Fruit fly (Drosophila melanogaster) whole organism, prepupa: ENCODE results near the gene CG9467.

ENCODE experiments used
- Blimp-1 ChIP-seq: fragments of 200-800 bp; sonication (Bioruptor generic); optimal IDR thresholded peaks from 3 replicates; lab custom pipeline; 2017; ENCODE audit warnings: missing biosample characterization, missing genetic modification characterization, mild to moderate bottlenecking, moderate library complexity, missing genetic modification reagents
- CG10631 ChIP-seq: fragments of 200-800 bp; sonication (Bioruptor generic); optimal IDR thresholded peaks from 2 replicates; lab custom pipeline; 2016; ENCODE audit warnings: missing biosample characterization, missing genetic modification characterization
- CG11294 ChIP-seq: fragments of 200-800 bp; sonication (Bioruptor generic); IDR thresholded peaks from 2 replicates; pipeline ENCODE4 v1.3.6; 2022; ENCODE audit warnings: missing biosample characterization, missing genetic modification characterization
- CG11762 ChIP-seq: fragments of 200-800 bp; sonication (Bioruptor generic); optimal IDR thresholded peaks from 3 replicates; lab custom pipeline; 2016; ENCODE audit warnings: missing biosample characterization, missing genetic modification characterization; ENCODE audit not compliant: insufficient read depth
- CG11902 ChIP-seq: fragments of 200-800 bp; sonication (Bioruptor generic); optimal IDR thresholded peaks from 3 replicates; lab custom pipeline; 2016; ENCODE audit warnings: missing biosample characterization, missing genetic modification characterization
- CG1621 ChIP-seq: fragments of 200-800 bp; sonication (Bioruptor generic); optimal IDR thresholded peaks from 3 replicates; lab custom pipeline; 2018; ENCODE audit warnings: missing biosample characterization, mild to moderate bottlenecking, missing genetic modification characterization
- CG16779 ChIP-seq: fragments of 200-800 bp; sonication (Bioruptor generic); optimal IDR thresholded peaks from 3 replicates; lab custom pipeline; 2017; ENCODE audit warnings: missing biosample characterization, mild to moderate bottlenecking, missing genetic modification characterization
- CG31627 ChIP-seq: fragments of 200-800 bp; sonication (Bioruptor generic); optimal IDR thresholded peaks from 3 replicates; lab custom pipeline; 2016; ENCODE audit warnings: missing biosample characterization, missing genetic modification characterization
- CG32006 ChIP-seq: fragments of 200-800 bp; sonication (Bioruptor generic); optimal IDR thresholded peaks from 3 replicates; lab custom pipeline; 2017; ENCODE audit warnings: missing biosample characterization, mild to moderate bottlenecking, missing genetic modification characterization
- CG34406 ChIP-seq: fragments of 200-800 bp; sonication (Bioruptor generic); optimal IDR thresholded peaks from 3 replicates; lab custom pipeline; 2016; ENCODE audit warnings: missing biosample characterization, missing genetic modification characterization
- CG3919 ChIP-seq: fragments of 200-800 bp; sonication (Bioruptor generic); optimal IDR thresholded peaks from 3 replicates; lab custom pipeline; 2016; ENCODE audit warnings: missing biosample characterization, missing genetic modification characterization
- CG4318 ChIP-seq: fragments of 200-800 bp; sonication (Bioruptor generic); optimal IDR thresholded peaks from 3 replicates; lab custom pipeline; 2017; ENCODE audit warnings: missing biosample characterization, mild to moderate bottlenecking, missing genetic modification characterization
- CG6792 ChIP-seq: fragments of 200-800 bp; sonication (Bioruptor generic); optimal IDR thresholded peaks from 3 replicates; lab custom pipeline; 2016; ENCODE audit warnings: missing biosample characterization, missing genetic modification characterization
- CG6808 ChIP-seq: fragments of 200-800 bp; sonication (Bioruptor generic); optimal IDR thresholded peaks from 3 replicates; lab custom pipeline; 2017; ENCODE audit warnings: missing biosample characterization, missing genetic modification characterization, mild to moderate bottlenecking, moderate library complexity, missing genetic modification reagents
- CG7368 ChIP-seq: fragments of 200-800 bp; sonication (Bioruptor generic); optimal IDR thresholded peaks from 3 replicates; lab custom pipeline; 2016; ENCODE audit warnings: missing biosample characterization, missing genetic modification characterization
- CG8319 ChIP-seq: fragments of 200-800 bp; sonication (Bioruptor generic); optimal IDR thresholded peaks from 3 replicates; lab custom pipeline; 2016; ENCODE audit warnings: missing biosample characterization, missing genetic modification characterization
- CG8632 ChIP-seq: fragments of 200-800 bp; sonication (Bioruptor generic); optimal IDR thresholded peaks from 3 replicates; lab custom pipeline; 2016; ENCODE audit warnings: missing biosample characterization, missing genetic modification characterization
- CG9139 ChIP-seq: fragments of 200-800 bp; sonication (Bioruptor generic); optimal IDR thresholded peaks from 3 replicates; lab custom pipeline; 2017; ENCODE audit warnings: missing biosample characterization, mild to moderate bottlenecking, missing genetic modification characterization
- Eip75B ChIP-seq: fragments of 200-800 bp; sonication (Bioruptor generic); optimal IDR thresholded peaks from 3 replicates; lab custom pipeline; 2016; ENCODE audit warnings: missing biosample characterization, missing genetic modification characterization
- Eip93F ChIP-seq: fragments of 200-800 bp; sonication (Bioruptor generic); optimal IDR thresholded peaks from 2 replicates; lab custom pipeline; 2016; ENCODE audit warnings: missing biosample characterization, mild to moderate bottlenecking, missing genetic modification characterization
- Ets21C ChIP-seq: fragments of 200-800 bp; sonication (Bioruptor generic); optimal IDR thresholded peaks from 3 replicates; lab custom pipeline; 2016; ENCODE audit warnings: missing biosample characterization, missing genetic modification characterization
- Hr39 ChIP-seq: fragments of 200-800 bp; sonication (Bioruptor generic); optimal IDR thresholded peaks from 2 replicates; lab custom pipeline; 2016; ENCODE audit warnings: missing biosample characterization, missing genetic modification characterization
- Hr4 ChIP-seq: fragments of 200-800 bp; sonication (Bioruptor generic); optimal IDR thresholded peaks from 3 replicates; lab custom pipeline; 2016; ENCODE audit warnings: missing biosample characterization, missing genetic modification characterization
- Lpt ChIP-seq: fragments of 200-800 bp; sonication (Bioruptor generic); optimal IDR thresholded peaks from 3 replicates; lab custom pipeline; 2016; ENCODE audit warnings: missing biosample characterization, missing genetic modification characterization
- Met ChIP-seq: fragments of 200-800 bp; sonication (Bioruptor generic); optimal IDR thresholded peaks from 3 replicates; lab custom pipeline; 2016; ENCODE audit warnings: missing biosample characterization, missing genetic modification characterization
- Sox102F ChIP-seq: fragments of 200-800 bp; sonication (Bioruptor generic); optimal IDR thresholded peaks from 2 replicates; lab custom pipeline; 2016; ENCODE audit warnings: missing biosample characterization, mild to moderate bottlenecking, missing genetic modification characterization
- Sox14 ChIP-seq: fragments of 200-800 bp; sonication (Bioruptor generic); optimal IDR thresholded peaks from 3 replicates; lab custom pipeline; 2016; ENCODE audit warnings: missing biosample characterization, missing genetic modification characterization
- Sox15 ChIP-seq: fragments of 200-800 bp; sonication (Bioruptor generic); optimal IDR thresholded peaks from 3 replicates; lab custom pipeline; 2016; ENCODE audit warnings: missing biosample characterization, missing genetic modification characterization
- achi ChIP-seq: fragments of 200-800 bp; sonication (Bioruptor generic); optimal IDR thresholded peaks from 3 replicates; lab custom pipeline; 2016; ENCODE audit warnings: missing biosample characterization, missing genetic modification characterization
- dac ChIP-seq: fragments of 200-800 bp; sonication (Bioruptor generic); optimal IDR thresholded peaks from 2 replicates; lab custom pipeline; 2017; ENCODE audit warnings: missing biosample characterization, mild to moderate bottlenecking, missing genetic modification characterization
- dsx ChIP-seq: fragments of 200-800 bp; optimal IDR thresholded peaks from 3 replicates; lab custom pipeline; 2019; ENCODE audit warnings: missing biosample characterization, mild to moderate bottlenecking, missing genetic modification characterization, moderate library complexity; ENCODE audit not compliant: poor library complexity, severe bottlenecking
- esn ChIP-seq: fragments of 200-800 bp; sonication (Bioruptor generic); optimal IDR thresholded peaks from 2 replicates; lab custom pipeline; 2016; ENCODE audit warnings: missing biosample characterization, mild to moderate bottlenecking, missing genetic modification characterization, moderate library complexity
- fd59A ChIP-seq: fragments of 200-800 bp; sonication (Bioruptor generic); optimal IDR thresholded peaks from 2 replicates; lab custom pipeline; 2017; ENCODE audit warnings: missing biosample characterization, mild to moderate bottlenecking, missing genetic modification characterization, missing genetic modification reagents
- fkh ChIP-seq: fragments of 200-800 bp; sonication (Bioruptor generic); optimal IDR thresholded peaks from 3 replicates; lab custom pipeline; 2017; ENCODE audit warnings: missing biosample characterization, mild to moderate bottlenecking, missing genetic modification characterization, moderate library complexity
- pdm3 ChIP-seq: fragments of 200-800 bp; sonication (Bioruptor generic); optimal IDR thresholded peaks from 3 replicates; lab custom pipeline; 2016; ENCODE audit warnings: missing biosample characterization, missing genetic modification characterization
- salr ChIP-seq, 2 experiments: fragments of 200-800 bp; sonication (Bioruptor generic); optimal IDR thresholded peaks; 3 replicates each; lab custom pipeline; 2016 to 2018; ENCODE audit warnings: missing biosample characterization in 2 of 2, missing genetic modification characterization in 2 of 2, mild to moderate bottlenecking in 1 of 2
- spab ChIP-seq: fragments of 200-800 bp; sonication (Bioruptor generic); optimal IDR thresholded peaks from 2 replicates; lab custom pipeline; 2017; ENCODE audit warnings: missing biosample characterization, mild to moderate bottlenecking, missing genetic modification characterization, missing genetic modification reagents
- ss ChIP-seq, 2 experiments: fragments of 200-800 bp; sonication (Bioruptor generic); optimal IDR thresholded peaks; 2 replicates in 1 of 2; 3 replicates in 1 of 2; lab custom pipeline; 2017 to 2018; ENCODE audit warnings: mild to moderate bottlenecking in 2 of 2, missing biosample characterization in 2 of 2, missing genetic modification characterization in 2 of 2, moderate library complexity in 1 of 2
- topi ChIP-seq: fragments of 200-800 bp; sonication (Bioruptor generic); optimal IDR thresholded peaks from 3 replicates; lab custom pipeline; 2016; ENCODE audit warnings: missing biosample characterization, missing genetic modification characterization
- vri ChIP-seq: fragments of 200-800 bp; sonication (Bioruptor generic); optimal IDR thresholded peaks from 3 replicates; lab custom pipeline; 2016; ENCODE audit warnings: missing biosample characterization, mild to moderate bottlenecking, missing genetic modification characterization

The CG9467 gene

dm6 chr3R:9800644-9801330 lies at the start of gene CG9467, which contains the start of gene CG8526 (continued):
- no peak for TF ChIP-seq CG16779 (tag; lab: Kevin White, UChicago)
- no peak for TF ChIP-seq Eip75B (GFP tag; lab: Kevin White, UChicago)
- no peak for TF ChIP-seq CG7368 (GFP tag; lab: Kevin White, UChicago)
- TF ChIP-seq pdm3 = no peak
- TF ChIP-seq Hr39 (GFP tag; lab: Kevin White, UChicago) = peak; percentile 52
- no peak for TF ChIP-seq CG4318
- peak; percentile 51 for TF ChIP-seq Sox14 (GFP tag; lab: Kevin White, UChicago)
- TF ChIP-seq salr (GFP tag; optimal IDR thresholded peaks at IDR 0.05; lab: Kevin White, UChicago) = no peak
- TF ChIP-seq achi (GFP tag; lab: Kevin White, UChicago) = no peak

dm6 chr3R:9823723-9824122 lies 22.9 kb upstream of the CG9467 start, which contains the start of gene CG34302:
Gene CG34302, minus strand, starts transcription at chr3R:9823823.
- TF ChIP-seq Lpt (no peak), CG3919 (no peak), dsx (GFP tag; lab: Kevin White, UChicago) (no peak), CG9139 (no peak), esn (no peak), topi (no peak), fd59A (GFP tag; lab: Kevin White, UChicago) (no peak), CG6808 (GFP tag; lab: Kevin White, UChicago) (no peak), fkh (GFP tag; lab: Kevin White, UChicago) (no peak), CG8632 (GFP tag; lab: Kevin White, UChicago) (no peak), CG6792 (GFP tag; lab: Kevin White, UChicago) (no peak), vri (GFP tag; lab: Kevin White, UChicago) (no peak), Met (no peak), ss (GFP tag; optimal IDR thresholded peaks at IDR 0.05; lab: Kevin White, UChicago) (no peak), CG11294 (no peak), Eip75B (GFP tag; lab: Kevin White, UChicago) (no peak), Sox102F (GFP tag; lab: Kevin White, UChicago) (no peak)

dm6 chr3R:9821091-9821490 lies 20.3 kb upstream of the CG9467 start, which contains the start of gene CG42857:
Gene CG42857, minus strand, starts transcription at chr3R:9821191.
- no peak for TF ChIP-seq CG8319 (GFP tag; lab: Kevin White, UChicago)
- no peak for TF ChIP-seq CG1621
- no peak for TF ChIP-seq Ets21C (GFP tag; lab: Kevin White, UChicago)
- TF ChIP-seq dac (GFP tag; lab: Kevin White, UChicago) = no peak
- no peak for TF ChIP-seq CG9139
- no peak for TF ChIP-seq spab
- no peak for TF ChIP-seq CG16779 (tag; lab: Kevin White, UChicago)
- TF ChIP-seq CG11902 (GFP tag; lab: Kevin White, UChicago) = no peak
- no peak for TF ChIP-seq Blimp-1 (GFP tag; lab: Kevin White, UChicago)
- no peak for TF ChIP-seq Sox15
- no peak for TF ChIP-seq Hr4 (GFP tag; lab: Kevin White, UChicago)
- TF ChIP-seq CG11294 = no peak
- TF ChIP-seq CG11762 = no peak
- no peak for TF ChIP-seq Eip93F
- TF ChIP-seq CG32006 (GFP tag; lab: Kevin White, UChicago) = no peak
- no peak for TF ChIP-seq CG34406
- no peak for TF ChIP-seq CG10631 (GFP tag; lab: Kevin White, UChicago)
- TF ChIP-seq pdm3 = no peak
- TF ChIP-seq CG31627 (GFP tag; lab: Kevin White, UChicago) = no peak
- TF ChIP-seq, all 60 proteins: peak for 0
